Worm (Caenorhabditis elegans) whole organism, L1 larva: ENCODE measurements around the gene dhrr-1.

Source experiments
- aha-1 ChIP-seq: fragments of 150-350 bp; optimal IDR thresholded peaks from 2 replicates; lab custom pipeline; 2014; ENCODE audit warnings: missing biosample characterization, missing genetic modification characterization
- fkh-10 ChIP-seq: sonication (generic microtip); optimal IDR thresholded peaks from 2 replicates; lab custom pipeline; 2017; ENCODE audit warnings: missing biosample characterization, missing genetic modification reagents, missing genetic modification characterization
- lsy-2 ChIP-seq, 2 experiments: fragments of 150-350 bp; optimal IDR thresholded peaks; 2 replicates each; lab custom pipeline; 2014; ENCODE audit warnings: missing biosample characterization in 2 of 2, missing genetic modification characterization in 2 of 2
- nhr-77 ChIP-seq: fragments of 150-350 bp; optimal IDR thresholded peaks from 2 replicates; lab custom pipeline; 2014; ENCODE audit warnings: missing biosample characterization, missing genetic modification characterization
- sptf-1 ChIP-seq: fragments of 150-350 bp; optimal IDR thresholded peaks from 2 replicates; lab custom pipeline; 2014; ENCODE audit warnings: missing biosample characterization, missing genetic modification characterization
- unc-130 ChIP-seq: fragments of 150-350 bp; optimal IDR thresholded peaks from 2 replicates; lab custom pipeline; 2017; ENCODE audit warnings: missing biosample characterization, missing genetic modification characterization, inconsistent platforms

- TF ChIP-seq unc-130 (tag; lab: Kevin White, UChicago) (no peak), fkh-10 (GFP tag; lab: Kevin White, UChicago) (no peak), lsy-2 (tag; optimal IDR thresholded peaks at IDR 0.05; lab: Kevin White, UChicago) (peak in 1 of 2 experiments; percentile 46), nhr-77 (tag; lab: Kevin White, UChicago) (no peak), sptf-1 (no peak), aha-1 (tag; lab: Kevin White, UChicago) (no peak)
Observed at ce11 chrIII:8983811-8984210, 39.4 kb downstream of the dhrr-1 start.
